Worm (Caenorhabditis elegans) whole organism, early embryonic: Measurements from ENCODE around the gene unc-112.

Source experiments
- F13C5.2 ChIP-seq: sonication (generic microtip); optimal IDR thresholded peaks from 2 replicates; lab custom pipeline; 2017; ENCODE audit warnings: mild to moderate bottlenecking, missing genetic modification characterization, inconsistent platforms, missing compliant biosample characterization
- aly-1 ChIP-seq: sonication (generic microtip); optimal IDR thresholded peaks from 2 replicates; lab custom pipeline; 2016; ENCODE audit warnings: missing genetic modification characterization, missing compliant biosample characterization
- flt-1 ChIP-seq: fragments of 200-800 bp; sonication (Bioruptor generic); IDR thresholded peaks from 2 replicates; pipeline ENCODE4 v1.3.6; 2022; ENCODE audit warnings: missing genetic modification characterization, missing compliant biosample characterization
- hmg-4 ChIP-seq: fragments of 200-800 bp; sonication (Bioruptor generic); optimal IDR thresholded peaks from 2 replicates; lab custom pipeline; 2018; ENCODE audit warnings: mild to moderate bottlenecking, missing genetic modification characterization, missing compliant biosample characterization
- scrt-1 ChIP-seq: fragments of 200-800 bp; sonication (Bioruptor generic); IDR thresholded peaks from 2 replicates; pipeline ENCODE4 v1.3.6; 2022; ENCODE audit warnings: missing genetic modification characterization, missing compliant biosample characterization
- sea-1 ChIP-seq: fragments of 200-800 bp; sonication (Bioruptor generic); conservative IDR thresholded peaks from 2 replicates; pipeline ENCODE4 v1.3.6; 2022; ENCODE audit warnings: missing genetic modification characterization, missing compliant biosample characterization
- tbx-37 ChIP-seq: fragments of 200-800 bp; sonication (Bioruptor generic); conservative IDR thresholded peaks from 2 replicates; pipeline ENCODE4 v1.3.6; 2022; ENCODE audit warnings: missing genetic modification reagents, missing genetic modification characterization, missing compliant biosample characterization

DNA sequence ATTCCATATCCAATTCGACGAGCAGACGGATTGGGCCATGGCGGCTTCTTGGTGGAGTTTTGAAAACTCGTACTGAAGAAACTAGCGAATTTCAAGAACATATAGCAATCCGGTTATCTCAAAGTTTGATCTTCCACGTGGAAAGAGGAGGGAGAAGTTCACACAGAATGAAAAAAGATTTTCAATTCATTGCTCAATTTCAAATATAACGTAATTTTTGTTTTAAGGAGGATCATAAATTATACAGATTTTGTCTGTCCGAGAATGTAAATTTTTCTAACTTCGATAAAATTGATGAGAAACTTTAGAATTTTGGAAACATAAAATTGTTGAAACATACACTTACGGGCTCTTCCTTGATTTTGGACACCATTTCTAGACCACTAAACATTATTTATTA, 32.3 kb upstream of the unc-112 start, which contains the start of gene Y50E8A.2:
- no peak for TF ChIP-seq hmg-4 (GFP tag; lab: Kevin White, UChicago)
- no peak for TF ChIP-seq flt-1 (GFP tag; lab: Robert Waterston, UW)
- no peak for TF ChIP-seq aly-1 (tag; lab: Kevin White, UChicago)
- no peak for TF ChIP-seq tbx-37 (GFP tag; lab: Robert Waterston, UW)
- TF ChIP-seq F13C5.2 (tag; lab: Kevin White, UChicago) = no peak
- no peak for TF ChIP-seq sea-1 (GFP tag; lab: Robert Waterston, UW)
- no peak for TF ChIP-seq scrt-1 (GFP tag; lab: Robert Waterston, UW)
